Fruit fly (Drosophila melanogaster) whole organism, embryonic: Measurements from ENCODE around the gene Antdh.

ENCODE experiments used
- Adf1 ChIP-seq: fragments of 200-800 bp; sonication (Bioruptor generic); IDR thresholded peaks from 2 replicates; pipeline ENCODE4 v1.3.6; 2022; ENCODE audit warnings: missing biosample characterization, missing genetic modification characterization
- Bdp1 ChIP-seq: fragments of 200-800 bp; sonication (Bioruptor generic); optimal IDR thresholded peaks from 3 replicates; lab custom pipeline; 2016; ENCODE audit warnings: missing biosample characterization, missing genetic modification characterization
- CG10267 ChIP-seq: fragments of 200-800 bp; sonication (Bioruptor generic); optimal IDR thresholded peaks from 2 replicates; lab custom pipeline; 2018; ENCODE audit warnings: missing biosample characterization, mild to moderate bottlenecking, missing genetic modification characterization, moderate library complexity
- CG11398 ChIP-seq: fragments of 200-800 bp; sonication (Bioruptor generic); optimal IDR thresholded peaks from 2 replicates; lab custom pipeline; 2016; ENCODE audit warnings: missing biosample characterization, missing genetic modification characterization
- CG11695 ChIP-seq: fragments of 200-800 bp; sonication (Bioruptor generic); IDR thresholded peaks from 3 replicates; pipeline ENCODE4 v1.3.6; 2022; ENCODE audit warnings: missing biosample characterization, missing genetic modification characterization
- CG13775 ChIP-seq: fragments of 200-800 bp; sonication (Bioruptor generic); optimal IDR thresholded peaks from 3 replicates; lab custom pipeline; 2017; ENCODE audit warnings: missing biosample characterization, mild to moderate bottlenecking, missing genetic modification characterization
- CG14441 ChIP-seq: fragments of 200-800 bp; sonication (Bioruptor generic); IDR thresholded peaks from 2 replicates; pipeline ENCODE4 v1.3.6; 2022; ENCODE audit warnings: missing biosample characterization, missing genetic modification characterization
- CG1602 ChIP-seq: fragments of 200-800 bp; sonication (Bioruptor generic); optimal IDR thresholded peaks from 3 replicates; lab custom pipeline; 2016; ENCODE audit warnings: missing biosample characterization, missing genetic modification characterization
- CG17361 ChIP-seq: fragments of 200-800 bp; sonication (Bioruptor generic); IDR thresholded peaks from 3 replicates; pipeline ENCODE4 v1.3.6; 2022; ENCODE audit warnings: missing biosample characterization, missing genetic modification characterization
- CG2199 ChIP-seq: fragments of 200-800 bp; sonication (Bioruptor generic); IDR thresholded peaks from 3 replicates; pipeline ENCODE4 v1.3.6; 2022; ENCODE audit warnings: missing biosample characterization, missing genetic modification characterization
- CG2202 ChIP-seq: fragments of 200-800 bp; sonication (Bioruptor generic); optimal IDR thresholded peaks from 2 replicates; lab custom pipeline; 2018; ENCODE audit warnings: missing biosample characterization, mild to moderate bottlenecking, missing genetic modification characterization
- CG30431 ChIP-seq: fragments of 200-800 bp; sonication (Bioruptor generic); optimal IDR thresholded peaks from 2 replicates; lab custom pipeline; 2017; ENCODE audit warnings: missing biosample characterization, missing genetic modification characterization
- CG32767 ChIP-seq: fragments of 200-800 bp; sonication (Bioruptor generic); IDR thresholded peaks from 2 replicates; pipeline ENCODE4 v1.3.6; 2022; ENCODE audit warnings: missing biosample characterization, missing genetic modification characterization
- CG33557 ChIP-seq: fragments of 200-800 bp; sonication (Bioruptor generic); optimal IDR thresholded peaks from 2 replicates; lab custom pipeline; 2019; ENCODE audit warnings: missing biosample characterization, mild to moderate bottlenecking, missing genetic modification characterization, moderate library complexity
- CG4820 ChIP-seq: fragments of 200-800 bp; sonication (Bioruptor generic); optimal IDR thresholded peaks from 3 replicates; lab custom pipeline; 2016; ENCODE audit warnings: missing biosample characterization, missing genetic modification characterization
- CG6175 ChIP-seq: fragments of 200-800 bp; sonication (Bioruptor generic); IDR thresholded peaks from 3 replicates; pipeline ENCODE4 v1.3.6; 2022; ENCODE audit warnings: missing biosample characterization, missing genetic modification characterization
- CG8290 ChIP-seq, 3 experiments: fragments of 200-800 bp; sonication (Bioruptor generic); optimal IDR thresholded peaks; 2 replicates each; lab custom pipeline; 2016 to 2019; ENCODE audit warnings: missing biosample characterization in 3 of 3, missing genetic modification characterization in 3 of 3, mild to moderate bottlenecking in 2 of 3, moderate library complexity in 1 of 3
- CoRest ChIP-seq: fragments of 200-800 bp; sonication (Bioruptor generic); optimal IDR thresholded peaks from 3 replicates; lab custom pipeline; 2018; ENCODE audit warnings: missing biosample characterization, mild to moderate bottlenecking, missing genetic modification characterization, moderate library complexity
- D19A ChIP-seq: fragments of 200-800 bp; optimal IDR thresholded peaks from 3 replicates; lab custom pipeline; 2019; ENCODE audit warnings: missing biosample characterization, mild to moderate bottlenecking, missing genetic modification characterization, moderate library complexity
- D19B ChIP-seq: fragments of 200-800 bp; sonication (Bioruptor generic); optimal IDR thresholded peaks from 2 replicates; lab custom pipeline; 2017; ENCODE audit warnings: missing biosample characterization, mild to moderate bottlenecking, missing genetic modification characterization
- Dfd ChIP-seq, 2 experiments: fragments of >200 bp; optimal IDR thresholded peaks; 2 replicates each; lab custom pipeline; 2017; ENCODE audit warnings: missing biosample characterization in 2 of 2, missing genetic modification characterization in 2 of 2
- Dip3 ChIP-seq: fragments of 200-800 bp; sonication (Bioruptor generic); optimal IDR thresholded peaks from 3 replicates; lab custom pipeline; 2016; ENCODE audit warnings: missing biosample characterization, missing genetic modification characterization
- Dll ChIP-seq: fragments of 200-800 bp; sonication (Bioruptor generic); IDR thresholded peaks from 4 replicates; pipeline ENCODE4 v1.3.6; 2022; ENCODE audit warnings: missing biosample characterization, missing genetic modification characterization; ENCODE audit not compliant: partially characterized antibody
- ERR ChIP-seq: fragments of 200-800 bp; sonication (Bioruptor generic); optimal IDR thresholded peaks from 2 replicates; lab custom pipeline; 2016; ENCODE audit warnings: missing biosample characterization, missing genetic modification characterization
- Fer3 ChIP-seq: fragments of 200-800 bp; sonication (Bioruptor generic); optimal IDR thresholded peaks from 2 replicates; lab custom pipeline; 2018; ENCODE audit warnings: missing biosample characterization, mild to moderate bottlenecking, missing genetic modification characterization, moderate library complexity
- HLH3B ChIP-seq: fragments of 200-800 bp; sonication (Bioruptor generic); IDR thresholded peaks from 2 replicates; pipeline ENCODE4 v1.3.6; 2022; ENCODE audit warnings: missing biosample characterization, missing genetic modification characterization
- HLH4C ChIP-seq: fragments of 200-800 bp; sonication (Bioruptor generic); IDR thresholded peaks from 3 replicates; pipeline ENCODE4 v1.3.6; 2022; ENCODE audit warnings: missing biosample characterization, missing genetic modification characterization; ENCODE audit not compliant: partially characterized antibody
- HLHmδ ChIP-seq: fragments of 200-800 bp; sonication (Bioruptor generic); optimal IDR thresholded peaks from 2 replicates; lab custom pipeline; 2018; ENCODE audit warnings: missing biosample characterization, mild to moderate bottlenecking, missing genetic modification characterization, moderate library complexity
- Hand ChIP-seq: fragments of 200-800 bp; sonication (Bioruptor generic); optimal IDR thresholded peaks from 2 replicates; lab custom pipeline; 2017; ENCODE audit warnings: mild to moderate bottlenecking, missing biosample characterization, missing genetic modification reagents, missing genetic modification characterization
- Hsf ChIP-seq: fragments of 200-800 bp; sonication (Bioruptor generic); optimal IDR thresholded peaks from 3 replicates; lab custom pipeline; 2016; ENCODE audit warnings: missing biosample characterization, missing genetic modification characterization
- Jarid2 ChIP-seq: fragments of 200-800 bp; sonication (Bioruptor generic); optimal IDR thresholded peaks from 3 replicates; lab custom pipeline; 2017; ENCODE audit warnings: mild to moderate bottlenecking, missing biosample characterization, missing genetic modification reagents, missing genetic modification characterization
- MTF-1 ChIP-seq: fragments of 200-800 bp; sonication (Bioruptor generic); optimal IDR thresholded peaks from 2 replicates; lab custom pipeline; 2018; ENCODE audit warnings: missing biosample characterization, mild to moderate bottlenecking, missing genetic modification characterization, borderline replicate concordance
- Mes4 ChIP-seq: fragments of 200-800 bp; sonication (Bioruptor generic); optimal IDR thresholded peaks from 2 replicates; lab custom pipeline; 2016; ENCODE audit warnings: missing biosample characterization, missing genetic modification characterization
- Scr ChIP-seq: fragments of 200-800 bp; sonication (Bioruptor generic); IDR thresholded peaks from 2 replicates; pipeline ENCODE4 v1.3.6; 2022; ENCODE audit warnings: missing biosample characterization, missing genetic modification characterization; ENCODE audit not compliant: partially characterized antibody
- da ChIP-seq: fragments of 200-800 bp; sonication (Bioruptor generic); optimal IDR thresholded peaks from 2 replicates; lab custom pipeline; 2016; ENCODE audit warnings: missing biosample characterization, missing genetic modification characterization
- gt ChIP-seq: fragments of 200-800 bp; sonication (Bioruptor generic); IDR thresholded peaks from 2 replicates; pipeline ENCODE4 v1.3.6; 2022; ENCODE audit warnings: missing biosample characterization, missing genetic modification characterization
- lov ChIP-seq, 2 experiments: fragments of 200-800 bp in 1 of 2; fragments of >200 bp in 1 of 2; sonication (Bioruptor generic) in 1 of 2; IDR thresholded peaks in 1 of 2; optimal IDR thresholded peaks in 1 of 2; 2 replicates in 1 of 2; 3 replicates in 1 of 2; pipeline versions ENCODE4 v1.3.6 to Lab custom; 2017 to 2022; ENCODE audit warnings: missing biosample characterization in 1 of 2, missing genetic modification characterization in 1 of 2
- nom ChIP-seq: fragments of 200-800 bp; sonication (Bioruptor generic); optimal IDR thresholded peaks from 2 replicates; lab custom pipeline; 2017; ENCODE audit warnings: missing biosample characterization, missing genetic modification characterization, mild to moderate bottlenecking, moderate library complexity, missing genetic modification reagents
- otp ChIP-seq: fragments of 200-800 bp; sonication (Bioruptor generic); IDR thresholded peaks from 3 replicates; pipeline ENCODE4, ENCODE4 v1.3.6; 2022; ENCODE audit warnings: missing biosample characterization, missing genetic modification characterization
- p53 ChIP-seq: fragments of 200-800 bp; sonication (Bioruptor generic); optimal IDR thresholded peaks from 2 replicates; lab custom pipeline; 2016; ENCODE audit warnings: missing biosample characterization, missing genetic modification characterization
- pan ChIP-seq, 4 experiments: fragments of >200 bp in 3 of 4; fragments of 200-800 bp in 1 of 4; sonication (Bioruptor generic) in 1 of 4; optimal IDR thresholded peaks in 3 of 4; IDR thresholded peaks in 1 of 4; 2 replicates each; pipeline versions ENCODE4 v1.3.6 to Lab custom; 2017 to 2022; ENCODE audit warnings: missing biosample characterization in 2 of 4, missing genetic modification characterization in 2 of 4, mixed read lengths in 1 of 4
- pfk ChIP-seq: fragments of 200-800 bp; sonication (Bioruptor generic); optimal IDR thresholded peaks from 2 replicates; lab custom pipeline; 2018; ENCODE audit warnings: missing biosample characterization, mild to moderate bottlenecking, missing genetic modification characterization, moderate library complexity
- pros ChIP-seq: fragments of 200-800 bp; sonication (Bioruptor generic); optimal IDR thresholded peaks from 3 replicates; lab custom pipeline; 2019; ENCODE audit warnings: missing biosample characterization, mild to moderate bottlenecking, missing genetic modification characterization, moderate library complexity
- row ChIP-seq: fragments of 200-800 bp; sonication (Bioruptor generic); IDR thresholded peaks from 3 replicates; pipeline ENCODE4 v1.3.6; 2022; ENCODE audit warnings: missing biosample characterization, missing genetic modification characterization
- shn ChIP-seq: fragments of 200-800 bp; sonication (Bioruptor generic); optimal IDR thresholded peaks from 3 replicates; lab custom pipeline; 2016; ENCODE audit warnings: missing biosample characterization, missing genetic modification characterization
- sqz ChIP-seq: fragments of 200-800 bp; sonication (Bioruptor generic); optimal IDR thresholded peaks from 3 replicates; lab custom pipeline; 2018; ENCODE audit warnings: missing biosample characterization, mild to moderate bottlenecking, missing genetic modification characterization
- stc ChIP-seq: fragments of 200-800 bp; sonication (Bioruptor generic); IDR thresholded peaks from 2 replicates; pipeline ENCODE4 v1.3.6; 2022; ENCODE audit warnings: missing biosample characterization, missing genetic modification characterization
- ttk ChIP-seq: fragments of 200-800 bp; sonication (Bioruptor generic); IDR thresholded peaks from 2 replicates; pipeline ENCODE4 v2.1.2; 2022; ENCODE audit warnings: missing biosample characterization, missing genetic modification characterization
- wdn ChIP-seq: fragments of 200-800 bp; sonication (Bioruptor generic); IDR thresholded peaks from 2 replicates; pipeline ENCODE4 v1.3.6; 2022; ENCODE audit warnings: missing biosample characterization, missing genetic modification characterization

Antdh gene

dm6 chrX:11137566-11138186 lies 31.2 kb downstream of the Antdh start, which contains the start of gene CDK2AP1 (continued):
- TF ChIP-seq CG10267 (tag; lab: Kevin White, UChicago) (no peak), wdn (GFP tag; lab: Robert Waterston, UW) (no peak), CG17361 (GFP tag; lab: Robert Waterston, UW) (peak; percentile 47; the same call in 1 of the 3 replicates), MTF-1 (GFP tag; lab: Kevin White, UChicago) (no peak), Dip3 (GFP tag; lab: Kevin White, UChicago) (no peak), CG14441 (no peak), da (GFP tag; lab: Kevin White, UChicago) (no peak), CG13775 (GFP tag; lab: Kevin White, UChicago) (peak; percentile 25), lov (optimal IDR thresholded peaks at IDR 0.05; lab: Kevin White, UChicago) (no peak), lov (GFP tag; IDR thresholded peaks at IDR 0.05; lab: Robert Waterston, UW) (no peak), ttk (GFP tag; lab: Robert Waterston, UW) (no peak), Dfd (GFP tag; optimal IDR thresholded peaks at IDR 0.05; lab: Kevin White, UChicago) (peak in 1 of 2 experiments; percentile 55), Scr (GFP tag; lab: Robert Waterston, UW) (peak; percentile 69), shn (peak; percentile 43), CG33557 (GFP tag; lab: Kevin White, UChicago) (no peak), row (peak; percentile 77), Jarid2 (GFP tag; lab: Kevin White, UChicago) (no peak), stc (GFP tag; lab: Robert Waterston, UW) (no peak), CoRest (tag; lab: Kevin White, UChicago) (peak; percentile 19), Fer3 (tag; lab: Kevin White, UChicago) (no peak), Bdp1 (GFP tag; lab: Kevin White, UChicago) (no peak), Hsf (GFP tag; lab: Kevin White, UChicago) (peak; percentile 35), CG8290 (GFP tag; optimal IDR thresholded peaks at IDR 0.05; lab: Kevin White, UChicago) (peak; percentile 19), CG8290 (tag; optimal IDR thresholded peaks at IDR 0.05; lab: Kevin White, UChicago) (no peak), CG32767 (GFP tag; lab: Robert Waterston, UW) (no peak), CG4820 (GFP tag; lab: Kevin White, UChicago) (no peak), CG2199 (no peak), CG11398 (GFP tag; lab: Kevin White, UChicago) (peak; percentile 4), Dll (GFP tag; lab: Robert Waterston, UW) (peak; percentile 69; the same call in 3 of the 4 replicates), gt (GFP tag; lab: Robert Waterston, UW) (no peak), CG30431 (GFP tag; lab: Kevin White, UChicago) (peak; percentile 22), HLH3B (GFP tag; lab: Robert Waterston, UW) (no peak), D19A (tag; lab: Kevin White, UChicago) (no peak), pfk (GFP tag; lab: Kevin White, UChicago) (no peak), Mes4 (no peak), D19B (GFP tag; lab: Kevin White, UChicago) (no peak), pros (GFP tag; lab: Kevin White, UChicago) (no peak), Hand (GFP tag; lab: Kevin White, UChicago) (no peak), CG1602 (GFP tag; lab: Kevin White, UChicago) (no peak), sqz (no peak), nom (GFP tag; lab: Kevin White, UChicago) (peak; percentile 8), otp (GFP tag; lab: Robert Waterston, UW) (0 out of 3 replicates have a peak, but pooled peaks have one; percentile 18), ERR (no peak), p53 (GFP tag; lab: Kevin White, UChicago) (no peak), HLHmδ (no peak), CG6175 (no peak), CG11695 (GFP tag; lab: Robert Waterston, UW) (no peak), HLH4C (GFP tag; lab: Robert Waterston, UW) (peak; percentile 87), Adf1 (GFP tag; lab: Robert Waterston, UW) (no peak), CG2202 (tag; lab: Kevin White, UChicago) (no peak), pan (optimal IDR thresholded peaks at IDR 0.05; lab: Kevin White, UChicago) (no peak), pan (GFP tag; optimal IDR thresholded peaks at IDR 0.05 in 1 of 2, IDR thresholded peaks at IDR 0.05 in 1 of 2) (no peak)
